Fruit fly (Drosophila melanogaster): Measurements from ENCODE around the gene CG6845.
A peak's percentile ranks its signal among the peaks of the same experiment; 100 is the strongest.

The CG6845 gene

DNA sequence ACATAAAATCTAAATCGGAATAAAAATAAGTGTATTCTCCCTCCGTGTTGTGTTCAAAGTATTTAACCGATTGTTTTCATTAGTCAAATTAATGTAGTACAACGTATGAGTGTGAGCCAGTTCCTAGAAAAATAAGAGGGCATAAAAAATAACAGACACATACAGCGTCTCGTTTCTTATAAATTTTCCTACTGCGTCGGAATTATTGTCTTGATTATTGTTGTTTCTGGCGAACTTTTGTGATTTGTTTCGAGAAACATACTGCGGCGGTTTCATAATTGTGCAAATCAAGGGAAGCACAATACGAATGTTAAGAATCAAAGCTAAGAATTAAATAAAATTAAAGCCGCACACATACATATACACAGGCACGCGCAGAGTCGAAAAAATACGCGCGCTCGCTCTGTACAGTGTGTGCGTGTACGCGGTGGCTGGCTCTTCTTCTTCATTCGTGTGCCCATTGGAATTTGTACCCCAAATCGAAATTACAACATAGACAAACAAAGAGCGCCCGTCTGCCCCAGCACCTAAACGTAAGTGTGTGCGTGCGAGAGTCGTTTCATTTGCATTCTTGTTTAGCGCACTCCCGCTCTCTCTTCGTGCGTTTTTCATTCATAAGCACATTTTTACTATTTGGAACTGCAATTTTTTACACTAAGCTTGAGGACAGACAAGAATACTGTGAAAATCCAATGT, 14.1 kb upstream of the CG6845 start (continued):
- TF ChIP-seq pfk (GFP tag; optimal IDR thresholded peaks at IDR 0.05): peak; percentile 62
- no peak for TF ChIP-seq ems (GFP tag; optimal IDR thresholded peaks at IDR 0.05)
- TF ChIP-seq sqz (GFP tag; optimal IDR thresholded peaks at IDR 0.05): peak; percentile 4
- TF ChIP-seq CG9817 (tag; optimal IDR thresholded peaks at IDR 0.05): no peak
- TF ChIP-seq Opbp (GFP tag; IDR thresholded peaks at IDR 0.05; ENCODE audit: partially characterized antibody): peak; percentile 46; the same call in 2 of the 3 replicates
- no peak for TF ChIP-seq usp (GFP tag; optimal IDR thresholded peaks at IDR 0.05)
- peak; percentile 19; the same call in 1 of the 3 replicates for TF ChIP-seq CG11695 (GFP tag; IDR thresholded peaks at IDR 0.05)
- no peak for TF ChIP-seq H2.0 (GFP tag; IDR thresholded peaks at IDR 0.05)
- TF ChIP-seq CG6175 (GFP tag; IDR thresholded peaks at IDR 0.05): 0 out of 3 replicates have a peak, but pooled peaks have one; percentile 22
- TF ChIP-seq CG14441 (GFP tag; IDR thresholded peaks at IDR 0.05): 0 out of 2 replicates have a peak, but pooled peaks have one; percentile 22
- no peak for TF ChIP-seq bowl (GFP tag; IDR thresholded peaks at IDR 0.05)
- no peak for TF ChIP-seq sr (GFP tag; IDR thresholded peaks at IDR 0.05)
- TF ChIP-seq Dad (GFP tag; optimal IDR thresholded peaks at IDR 0.05): no peak
- TF ChIP-seq Hr39 (optimal IDR thresholded peaks at IDR 0.05): no peak
- TF ChIP-seq fd96Cb (tag; optimal IDR thresholded peaks at IDR 0.05): no peak
- TF ChIP-seq Fer3 (tag; optimal IDR thresholded peaks at IDR 0.05): no peak
- TF ChIP-seq Camta (GFP tag; optimal IDR thresholded peaks at IDR 0.05): no peak
- no peak for TF ChIP-seq CG7357 (GFP tag; IDR thresholded peaks at IDR 0.05)
- no peak for TF ChIP-seq gt (GFP tag; IDR thresholded peaks at IDR 0.05)
- no peak for TF ChIP-seq CG11093 (GFP tag; IDR thresholded peaks at IDR 0.05)
- TF ChIP-seq CG16815 (GFP tag; optimal IDR thresholded peaks at IDR 0.05): no peak
- 0 out of 2 replicates have a peak, but pooled peaks have one; percentile 24 for TF ChIP-seq Scr (GFP tag; IDR thresholded peaks at IDR 0.05; ENCODE audit: partially characterized antibody)
- TF ChIP-seq phol (tag; optimal IDR thresholded peaks at IDR 0.05): no peak
- no peak for TF ChIP-seq br (optimal IDR thresholded peaks at IDR 0.05)
- TF ChIP-seq sens (GFP tag): peak; percentile 30
- no peak for TF ChIP-seq lov (optimal IDR thresholded peaks at IDR 0.05)
- TF ChIP-seq lov (GFP tag; IDR thresholded peaks at IDR 0.05): no peak
- TF ChIP-seq Nf-YC (tag; optimal IDR thresholded peaks at IDR 0.05): peak; percentile 20
- peak; percentile 24; the same call in 1 of the 2 replicates for TF ChIP-seq NFAT (GFP tag; IDR thresholded peaks at IDR 0.05)
- no peak for TF ChIP-seq CG2202 (tag; optimal IDR thresholded peaks at IDR 0.05)
- TF ChIP-seq tup (GFP tag; optimal IDR thresholded peaks at IDR 0.05): no peak
- TF ChIP-seq Atf6 (GFP tag; IDR thresholded peaks at IDR 0.05): peak; percentile 26; the same call in 1 of the 2 replicates
- TF ChIP-seq CG17186 (GFP tag; optimal IDR thresholded peaks at IDR 0.05): no peak
- TF ChIP-seq hth (optimal IDR thresholded peaks at IDR 0.05): no peak
- TF ChIP-seq cwo (GFP tag; optimal IDR thresholded peaks at IDR 0.05): no peak
- no peak for TF ChIP-seq CG12219 (GFP tag; optimal IDR thresholded peaks at IDR 0.05)
- TF ChIP-seq CG4328 (GFP tag; optimal IDR thresholded peaks at IDR 0.05): peak; percentile 14
- TF ChIP-seq fd102C (GFP tag; optimal IDR thresholded peaks at IDR 0.05): no peak
- TF ChIP-seq CG4404 (GFP tag; IDR thresholded peaks at IDR 0.05): no peak
- no peak for TF ChIP-seq dpn (GFP tag; optimal IDR thresholded peaks at IDR 0.05)
- TF ChIP-seq schlank (tag; optimal IDR thresholded peaks at IDR 0.05): no peak
- TF ChIP-seq lbe (GFP tag; optimal IDR thresholded peaks at IDR 0.05): no peak
- TF ChIP-seq CG18476 (GFP tag; optimal IDR thresholded peaks at IDR 0.05): no peak
- TF ChIP-seq CG30431 (GFP tag; optimal IDR thresholded peaks at IDR 0.05): no peak
- TF ChIP-seq lilli (GFP tag; optimal IDR thresholded peaks at IDR 0.05): no peak
- TF ChIP-seq CG17385 (GFP tag; optimal IDR thresholded peaks at IDR 0.05): peak; percentile 96
- no peak for TF ChIP-seq btn (GFP tag; optimal IDR thresholded peaks at IDR 0.05)
- no peak for TF ChIP-seq pb (GFP tag; optimal IDR thresholded peaks at IDR 0.05)
- TF ChIP-seq unpg (GFP tag; optimal IDR thresholded peaks at IDR 0.05): peak; percentile 9
- TF ChIP-seq pros (GFP tag; optimal IDR thresholded peaks at IDR 0.05): no peak
- TF ChIP-seq MBD-R2 (GFP tag; IDR thresholded peaks at IDR 0.05): no peak
- TF ChIP-seq cato (GFP tag; optimal IDR thresholded peaks at IDR 0.05; ENCODE audit: borderline replicate concordance): no peak

Data from whole organism, embryonic.